Worm (Caenorhabditis elegans): ENCODE data around the gene ins-32.
"Not testable (repeated sequence)": the region's sequence is repeated elsewhere in the genome, so short reads cannot be mapped to it uniquely, and the experiment has no call there.

The ins-32 gene

ce11 chrII:3829623-3830022 is 26.5 kb upstream of the ins-32 start:
- TF ChIP-seq zip-8 (tag; optimal IDR thresholded peaks at IDR 0.05) (no peak), drap-1 (GFP tag; optimal IDR thresholded peaks at IDR 0.05) (no peak), nhr-2 (tag; optimal IDR thresholded peaks at IDR 0.05) (no peak), nhr-28 (tag; optimal IDR thresholded peaks at IDR 0.05) (no peak), nhr-12 (tag; optimal IDR thresholded peaks at IDR 0.05) (no peak), hlh-1 (tag; optimal IDR thresholded peaks at IDR 0.05) (no peak), cnd-1 (tag; optimal IDR thresholded peaks at IDR 0.05) (no peak), blmp-1 (tag; optimal IDR thresholded peaks at IDR 0.05) (no peak), unc-62 (GFP tag; optimal IDR thresholded peaks at IDR 0.05) (no peak), ceh-83 (GFP tag; optimal IDR thresholded peaks at IDR 0.05) (no peak), mep-1 (tag; optimal IDR thresholded peaks at IDR 0.05) (no peak), flh-1 (GFP tag; optimal IDR thresholded peaks at IDR 0.05) (no peak), nhr-237 (tag; optimal IDR thresholded peaks at IDR 0.05) (no peak), sem-2 (GFP tag; optimal IDR thresholded peaks at IDR 0.05) (no peak), elt-1 (tag; optimal IDR thresholded peaks at IDR 0.05; ENCODE audit: borderline replicate concordance, insufficient read depth) (no peak)

- no peak for TF ChIP-seq unc-62 (GFP tag; optimal IDR thresholded peaks at IDR 0.05)
- no peak for TF ChIP-seq nhr-76 (tag; optimal IDR thresholded peaks at IDR 0.05)
- no peak for TF ChIP-seq hlh-1 (tag; optimal IDR thresholded peaks at IDR 0.05)
- TF ChIP-seq flh-1 (GFP tag; optimal IDR thresholded peaks at IDR 0.05), result no peak
- TF ChIP-seq nhr-2 (tag; optimal IDR thresholded peaks at IDR 0.05), result no peak
- no peak for TF ChIP-seq snpc-4 (tag; optimal IDR thresholded peaks at IDR 0.05)
- TF ChIP-seq mep-1 (tag; optimal IDR thresholded peaks at IDR 0.05), result no peak
- TF ChIP-seq elt-3 (tag; optimal IDR thresholded peaks at IDR 0.05), result no peak
- TF ChIP-seq cnd-1 (tag; optimal IDR thresholded peaks at IDR 0.05), result no peak
- TF ChIP-seq lin-32 (GFP tag; optimal IDR thresholded peaks at IDR 0.05), result no peak
- no peak for TF ChIP-seq nhr-12 (tag; optimal IDR thresholded peaks at IDR 0.05)
- TF ChIP-seq zip-8 (tag; optimal IDR thresholded peaks at IDR 0.05), result no peak
- TF ChIP-seq mab-5 (tag; optimal IDR thresholded peaks at IDR 0.05), result no peak
- TF ChIP-seq pha-4 (tag; optimal IDR thresholded peaks at IDR 0.05), result no peak
- TF ChIP-seq sem-2 (GFP tag; optimal IDR thresholded peaks at IDR 0.05), result no peak
- no peak for TF ChIP-seq lin-13 (tag; optimal IDR thresholded peaks at IDR 0.05)
- TF ChIP-seq ces-1 (GFP tag; optimal IDR thresholded peaks at IDR 0.05), result no peak
Observed at ce11 chrII:3827801-3828200, 24.7 kb upstream of the ins-32 start, which contains the start of gene F54D10.8. F54D10.8 (minus strand) TSS chrII:3827901.

- TF ChIP-seq unc-62 (GFP tag; optimal IDR thresholded peaks at IDR 0.05) (no peak), nhr-12 (tag; optimal IDR thresholded peaks at IDR 0.05) (no peak), drap-1 (GFP tag; optimal IDR thresholded peaks at IDR 0.05) (no peak), mls-2 (tag; optimal IDR thresholded peaks at IDR 0.05) (no peak), sptf-1 (tag; optimal IDR thresholded peaks at IDR 0.05) (no peak), ceh-43 (GFP tag; optimal IDR thresholded peaks at IDR 0.05) (no peak), zip-8 (tag; optimal IDR thresholded peaks at IDR 0.05) (no peak), ham-2 (GFP tag; optimal IDR thresholded peaks at IDR 0.05) (no peak), unc-39 (tag; optimal IDR thresholded peaks at IDR 0.05) (no peak), ztf-11 (tag; optimal IDR thresholded peaks at IDR 0.05) (no peak), hlh-1 (tag; optimal IDR thresholded peaks at IDR 0.05) (no peak), lin-13 (tag; optimal IDR thresholded peaks at IDR 0.05) (no peak), elt-1 (tag; optimal IDR thresholded peaks at IDR 0.05; ENCODE audit: borderline replicate concordance, insufficient read depth) (no peak), nhr-76 (tag; optimal IDR thresholded peaks at IDR 0.05) (no peak)
Observed at ce11 chrII:3823855-3824254, 20.7 kb upstream of the ins-32 start, which contains the start of gene skr-15. skr-15 (plus strand) TSS chrII:3824155.

- TF ChIP-seq blmp-1 (tag; optimal IDR thresholded peaks at IDR 0.05) (no peak), tbx-8 (GFP tag; optimal IDR thresholded peaks at IDR 0.05) (no peak), unc-120 (tag; optimal IDR thresholded peaks at IDR 0.05; ENCODE audit: poor library complexity, severe bottlenecking) (no peak), cnd-1 (tag; optimal IDR thresholded peaks at IDR 0.05) (no peak), drap-1 (GFP tag; optimal IDR thresholded peaks at IDR 0.05) (no peak), unc-62 (GFP tag; optimal IDR thresholded peaks at IDR 0.05) (no peak), mep-1 (tag; optimal IDR thresholded peaks at IDR 0.05) (no peak), elt-3 (tag; optimal IDR thresholded peaks at IDR 0.05) (no peak)
Observed at ce11 chrII:3821248-3821647, 18.1 kb upstream of the ins-32 start, which contains the start of gene F54D10.7. F54D10.7 (minus strand) TSS chrII:3821296.

- TF ChIP-seq unc-62 (GFP tag; optimal IDR thresholded peaks at IDR 0.05); blmp-1 (tag; optimal IDR thresholded peaks at IDR 0.05); tbx-8 (GFP tag; optimal IDR thresholded peaks at IDR 0.05): not testable (repeated sequence)
Observed at ce11 chrII:3816251-3816849, 13.2 kb upstream of the ins-32 start, which contains the start of gene fbxa-24. fbxa-24 (plus strand) TSS chrII:3816526.

Measured in whole organism, mixed stage, embryonic.